Fruit fly (Drosophila melanogaster) ovary, adult (tissue): ENCODE measurements around the gene Etfb.

Experiments used
- CG17801 ChIP-seq: fragments of 200-800 bp; optimal IDR thresholded peaks from 2 replicates; lab custom pipeline; 2019; ENCODE audit warnings: missing biosample characterization, mild to moderate bottlenecking, missing genetic modification characterization, moderate library complexity; ENCODE audit not compliant: partially characterized antibody

Gene Etfb

DNA sequence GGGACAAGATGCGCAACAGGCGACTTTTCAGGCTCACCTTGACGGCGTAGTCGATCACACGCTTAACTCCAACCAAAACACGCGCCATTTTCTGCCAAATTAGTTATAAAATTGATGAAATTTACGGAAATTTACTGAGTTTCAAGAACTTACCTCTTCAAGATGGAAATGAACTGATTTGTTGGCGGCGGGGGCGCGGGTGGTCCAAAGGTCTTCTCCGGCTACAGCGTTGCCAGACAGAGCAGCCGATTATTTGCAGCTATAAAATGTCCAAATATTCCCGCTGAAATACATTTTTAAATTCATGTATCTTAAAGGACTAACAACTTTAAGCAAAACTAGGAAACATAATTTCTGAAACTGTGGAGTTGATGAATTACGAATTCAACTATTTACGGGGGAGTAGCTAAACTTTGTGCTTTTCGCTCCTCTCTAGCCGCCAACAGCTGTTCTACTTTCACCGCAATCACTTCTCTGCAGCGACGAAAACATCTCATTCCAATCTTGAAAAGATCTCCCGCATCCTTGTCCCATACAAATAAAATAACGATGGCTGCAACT, at the start of gene Etfb, which contains the start of gene CG7789:
Gene Etfb, minus strand, starts transcription at position 193 of the 561 bp plus-strand sequence.
Gene CG7789, plus strand, starts transcription at position 444 of the 561 bp plus-strand sequence.
- peak; percentile 87 for TF ChIP-seq CG17801

DNA sequence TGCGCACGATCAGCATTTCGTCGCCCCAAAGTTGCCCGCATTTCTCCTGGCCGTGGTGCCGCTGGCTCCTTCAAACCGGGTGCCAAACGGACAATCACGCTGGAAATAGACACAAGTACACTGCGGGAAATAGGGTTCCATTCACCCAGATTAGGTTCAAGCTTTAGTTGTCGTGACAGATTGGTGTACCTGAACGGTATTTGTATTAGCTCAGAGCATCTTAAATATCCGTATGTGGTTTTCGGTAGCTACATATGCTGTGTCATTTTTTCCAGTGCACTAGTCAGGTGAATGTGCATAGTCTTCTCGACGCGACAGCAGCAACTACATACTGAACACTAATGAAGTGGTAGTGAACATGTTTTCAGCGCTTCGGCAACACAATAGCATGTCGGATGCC, 44.4 kb upstream of the Etfb start:
- no peak for TF ChIP-seq CG17801

DNA sequence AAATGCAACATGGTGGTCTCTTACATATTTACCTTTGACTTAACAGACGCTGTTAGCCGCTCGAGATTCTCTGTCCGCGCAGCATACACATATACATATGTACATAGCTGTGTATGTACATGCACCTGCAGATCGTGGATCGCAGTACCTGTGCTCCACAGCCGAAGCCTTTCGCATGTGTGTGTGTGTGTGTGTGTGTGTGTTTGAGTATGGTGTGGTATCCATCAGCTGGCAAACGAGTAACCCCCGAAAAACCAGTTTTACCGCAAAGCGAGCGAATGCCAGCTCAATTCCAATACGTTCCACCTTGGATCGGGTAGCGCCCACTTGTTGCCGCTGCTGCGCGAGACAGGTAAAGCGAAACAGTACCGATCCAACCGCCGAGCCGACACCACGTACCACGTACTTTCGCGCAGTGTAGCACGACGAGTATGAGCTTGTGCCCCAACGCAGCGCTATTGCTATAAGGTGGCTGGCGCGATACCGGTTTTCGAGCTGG, 38.6 kb upstream of the Etfb start, which contains the start of gene Cad99C:
Gene Cad99C, plus strand, starts transcription at position 365 of the 499 bp plus-strand sequence.
- TF ChIP-seq CG17801: no peak

dm6 chr3R:29839707-29840311, 37.1 kb upstream of the Etfb start:
- TF ChIP-seq CG17801: peak; percentile 3

DNA sequence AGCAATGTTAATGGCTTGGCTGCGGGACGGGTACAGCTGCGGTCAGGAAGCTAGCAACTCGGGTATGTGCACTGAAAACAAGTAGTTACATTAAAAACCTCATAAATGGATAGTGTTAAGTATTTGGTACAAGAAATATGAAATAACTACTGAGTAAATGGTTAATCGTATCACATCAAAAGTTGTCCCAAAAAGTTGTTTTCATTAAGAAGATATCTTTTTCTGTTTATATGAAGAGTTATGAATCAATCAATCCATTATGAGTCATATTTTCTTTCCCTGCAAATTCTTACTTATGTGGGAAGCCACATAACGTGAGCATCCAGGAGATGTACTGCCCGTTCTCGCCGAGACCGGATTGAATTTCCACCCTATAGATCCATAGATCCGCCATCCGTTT, 36.0 kb upstream of the Etfb start:
- no peak for TF ChIP-seq CG17801

- TF ChIP-seq CG17801: no peak
These were observed 35.0 kb upstream of the Etfb start for dm6 chr3R:29837771-29838170.

DNA sequence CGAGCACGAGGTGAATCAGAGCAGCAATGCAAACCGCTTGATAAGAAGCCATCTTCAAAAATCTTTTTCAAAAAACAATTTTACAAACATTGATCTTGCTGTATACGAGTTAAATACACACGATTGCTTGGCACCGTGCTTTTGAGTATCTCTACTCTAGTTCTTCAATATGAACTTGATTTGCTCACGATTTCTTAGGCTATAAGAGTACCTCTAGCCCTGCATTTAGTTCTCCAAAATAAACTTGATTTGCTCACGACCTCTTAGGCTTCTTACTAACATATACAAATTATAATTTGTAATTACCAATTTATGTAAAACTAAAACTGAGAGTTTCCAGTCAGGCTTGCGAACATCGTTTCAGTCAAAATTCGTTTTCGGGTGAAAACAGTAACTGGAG, 33.4 kb upstream of the Etfb start, which contains the start of gene CG42592:
Gene CG42592, minus strand, starts transcription at position 101 of the 400 bp plus-strand sequence.
- TF ChIP-seq CG17801: no peak

DNA sequence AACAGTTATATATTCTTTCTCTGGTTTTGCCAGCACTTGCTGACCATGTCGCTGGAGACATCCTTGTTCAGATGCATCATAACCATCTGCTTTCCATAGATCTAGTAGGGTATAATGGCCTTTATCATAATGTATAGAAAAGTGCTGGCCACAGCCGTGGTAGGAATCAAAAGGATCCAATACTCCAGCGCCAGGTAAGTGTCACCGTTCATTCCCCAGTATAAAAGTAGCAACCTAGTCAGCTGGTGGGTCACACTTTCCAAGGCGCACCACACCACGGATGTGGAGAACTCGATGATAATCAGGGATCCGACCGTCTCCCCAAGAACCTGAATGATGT, 32.9 kb upstream of the Etfb start, which contains the start of gene Prtl99C:
Gene Prtl99C, plus strand, starts transcription at position 241 of the 340 bp plus-strand sequence.
- no peak for TF ChIP-seq CG17801

dm6 chr3R:29834759-29835709, 32.3 kb upstream of the Etfb start, which contains the start of gene Atg16:
Atg16 (minus strand) TSS chr3R:29835101.
- no peak for TF ChIP-seq CG17801

DNA sequence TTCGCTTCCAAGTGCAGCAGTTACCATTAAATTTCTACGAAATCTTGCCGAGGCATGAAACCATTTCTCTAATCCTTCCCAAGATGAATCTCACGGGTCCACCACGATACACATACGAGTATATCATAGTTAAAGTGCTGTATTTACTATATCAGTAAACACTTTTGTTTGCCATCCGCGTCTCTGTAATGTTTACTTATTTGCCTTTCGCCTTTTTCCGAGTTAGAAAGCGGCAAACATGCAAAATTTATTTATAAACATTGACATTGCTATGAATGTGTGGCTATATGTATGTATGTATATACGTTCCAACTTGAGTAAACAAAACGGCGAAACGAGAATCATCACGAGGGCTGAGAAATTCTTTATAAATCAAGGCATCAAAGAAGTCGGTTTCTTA, 28.2 kb upstream of the Etfb start:
- TF ChIP-seq CG17801: no peak

- no peak for TF ChIP-seq CG17801
These were observed 26.6 kb upstream of the Etfb start for dm6 chr3R:29829228-29829786.

dm6 chr3R:29818434-29819268, 15.9 kb upstream of the Etfb start, which contains the start of gene neo:
neo (plus strand) TSS chr3R:29819131.
- no peak for TF ChIP-seq CG17801

dm6 chr3R:29817664-29818063, 14.9 kb upstream of the Etfb start, which contains the start of gene CG7829:
CG7829 (minus strand) TSS chr3R:29817764.
- TF ChIP-seq CG17801: no peak

DNA sequence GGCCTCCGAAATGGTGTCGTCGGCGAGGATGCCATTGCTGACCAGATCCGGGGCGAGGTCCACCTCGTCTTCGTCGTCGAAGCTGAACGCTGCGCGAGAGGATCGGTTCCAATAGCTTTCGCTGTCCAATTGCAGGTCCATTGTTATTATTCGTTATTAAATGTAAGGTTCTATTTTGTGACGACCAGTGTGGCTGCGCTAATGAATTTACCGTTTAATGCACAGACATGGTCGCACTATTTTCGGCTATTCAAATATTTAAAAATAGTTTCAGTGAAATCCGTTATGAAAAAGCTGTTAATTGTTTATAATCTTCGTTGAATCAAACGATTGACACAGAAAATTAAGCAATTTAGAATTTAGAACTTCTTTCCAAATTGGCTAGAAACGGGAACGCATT, 13.5 kb upstream of the Etfb start, which contains the start of gene Vps16B:
Gene Vps16B, minus strand, starts transcription at position 186 of the 400 bp plus-strand sequence.
- no peak for TF ChIP-seq CG17801

- TF ChIP-seq CG17801: no peak
These were observed 4.1 kb upstream of the Etfb start, which contains the start of the genes ca and ncd for dm6 chr3R:29806682-29807393. ca (plus strand) TSS chr3R:29806811. ncd (minus strand) TSS chr3R:29807127.
